Fruit fly (Drosophila melanogaster) whole organism, embryonic: ENCODE data around the gene HINT1.

Source experiments
- Ada2b ChIP-seq: fragments of 200-800 bp; sonication (Bioruptor generic); IDR thresholded peaks from 2 replicates; pipeline ENCODE4 v1.3.6; 2022; ENCODE audit warnings: missing biosample characterization, missing genetic modification characterization
- Asciz ChIP-seq: fragments of 200-800 bp; sonication (Bioruptor generic); optimal IDR thresholded peaks from 2 replicates; lab custom pipeline; 2017; ENCODE audit warnings: missing biosample characterization, mild to moderate bottlenecking, missing genetic modification characterization, missing genetic modification reagents
- Atf-2 ChIP-seq: fragments of 200-800 bp; sonication (Bioruptor generic); optimal IDR thresholded peaks from 2 replicates; lab custom pipeline; 2016; ENCODE audit warnings: missing biosample characterization, missing genetic modification characterization
- Awh ChIP-seq: fragments of 200-800 bp; sonication (Bioruptor generic); IDR thresholded peaks from 2 replicates; pipeline ENCODE4, ENCODE4 v1.3.6; 2022; ENCODE audit warnings: missing biosample characterization, missing genetic modification characterization
- B-H1 ChIP-seq: fragments of 200-800 bp; sonication (Bioruptor generic); IDR thresholded peaks from 3 replicates; pipeline ENCODE4 v1.3.6; 2022; ENCODE audit warnings: missing biosample characterization, missing genetic modification characterization
- Bgb ChIP-seq: fragments of 200-800 bp; sonication (Bioruptor generic); IDR thresholded peaks from 2 replicates; pipeline ENCODE4 v1.3.6; 2022; ENCODE audit warnings: missing biosample characterization, missing genetic modification characterization; ENCODE audit not compliant: partially characterized antibody
- CG10959 ChIP-seq: fragments of 200-800 bp; sonication (Bioruptor generic); IDR thresholded peaks from 2 replicates; pipeline ENCODE4 v1.3.6; 2022; ENCODE audit warnings: missing biosample characterization, missing genetic modification characterization
- CG11695 ChIP-seq: fragments of 200-800 bp; sonication (Bioruptor generic); IDR thresholded peaks from 3 replicates; pipeline ENCODE4 v1.3.6; 2022; ENCODE audit warnings: missing biosample characterization, missing genetic modification characterization
- CG14710 ChIP-seq: fragments of 200-800 bp; sonication (Bioruptor generic); optimal IDR thresholded peaks from 3 replicates; lab custom pipeline; 2019; ENCODE audit warnings: missing biosample characterization, mild to moderate bottlenecking, missing genetic modification characterization, moderate library complexity
- CG1529 ChIP-seq: fragments of 200-800 bp; sonication (Bioruptor generic); optimal IDR thresholded peaks from 3 replicates; lab custom pipeline; 2018; ENCODE audit warnings: missing biosample characterization, missing genetic modification characterization
- CG1603 ChIP-seq: fragments of 200-800 bp; sonication (Bioruptor generic); optimal IDR thresholded peaks from 2 replicates; lab custom pipeline; 2019; ENCODE audit warnings: missing biosample characterization, mild to moderate bottlenecking, missing genetic modification characterization, moderate library complexity
- CG16863 ChIP-seq: fragments of 200-800 bp; sonication (Bioruptor generic); optimal IDR thresholded peaks from 3 replicates; lab custom pipeline; 2016; ENCODE audit warnings: missing biosample characterization, missing genetic modification characterization
- CG17359 ChIP-seq: fragments of 200-800 bp; sonication (Bioruptor generic); optimal IDR thresholded peaks from 3 replicates; lab custom pipeline; 2018; ENCODE audit warnings: missing biosample characterization, mild to moderate bottlenecking, missing genetic modification characterization, moderate library complexity
- CG17612 ChIP-seq: fragments of 200-800 bp; sonication (Bioruptor generic); IDR thresholded peaks from 2 replicates; pipeline ENCODE4 v1.3.6; 2022; ENCODE audit warnings: missing biosample characterization, missing genetic modification characterization
- CG3281 ChIP-seq: fragments of 200-800 bp; sonication (Bioruptor generic); optimal IDR thresholded peaks from 3 replicates; lab custom pipeline; 2017; ENCODE audit warnings: missing biosample characterization, mild to moderate bottlenecking, missing genetic modification characterization
- CG33557 ChIP-seq: fragments of 200-800 bp; sonication (Bioruptor generic); optimal IDR thresholded peaks from 2 replicates; lab custom pipeline; 2019; ENCODE audit warnings: missing biosample characterization, mild to moderate bottlenecking, missing genetic modification characterization, moderate library complexity
- CG34422 ChIP-seq: fragments of 200-800 bp; sonication (Bioruptor generic); IDR thresholded peaks from 3 replicates; pipeline ENCODE4 v1.3.6; 2022; ENCODE audit warnings: missing biosample characterization, missing genetic modification characterization
- CG4617 ChIP-seq: fragments of 200-800 bp; sonication (Bioruptor generic); optimal IDR thresholded peaks from 3 replicates; lab custom pipeline; 2016; ENCODE audit warnings: missing biosample characterization, missing genetic modification characterization, borderline replicate concordance
- CG4820 ChIP-seq: fragments of 200-800 bp; sonication (Bioruptor generic); optimal IDR thresholded peaks from 3 replicates; lab custom pipeline; 2016; ENCODE audit warnings: missing biosample characterization, missing genetic modification characterization
- CG6683 ChIP-seq: fragments of 200-800 bp; sonication (Bioruptor generic); optimal IDR thresholded peaks from 2 replicates; lab custom pipeline; 2017; ENCODE audit warnings: missing biosample characterization, mild to moderate bottlenecking, missing genetic modification characterization, missing genetic modification reagents
- CG7271 ChIP-seq: fragments of 200-800 bp; sonication (Bioruptor generic); optimal IDR thresholded peaks from 2 replicates; lab custom pipeline; 2018; ENCODE audit warnings: missing biosample characterization, mild to moderate bottlenecking, missing genetic modification characterization, moderate library complexity
- CG9797 ChIP-seq: fragments of 200-800 bp; sonication (Bioruptor generic); optimal IDR thresholded peaks from 3 replicates; lab custom pipeline; 2018; ENCODE audit warnings: missing biosample characterization, mild to moderate bottlenecking, missing genetic modification characterization
- CG9817 ChIP-seq: fragments of 200-800 bp; sonication (Bioruptor generic); optimal IDR thresholded peaks from 2 replicates; lab custom pipeline; 2018; ENCODE audit warnings: missing biosample characterization, mild to moderate bottlenecking, missing genetic modification characterization, moderate library complexity
- CG9876 ChIP-seq: fragments of 200-800 bp; sonication (Bioruptor generic); optimal IDR thresholded peaks from 2 replicates; lab custom pipeline; 2016; ENCODE audit warnings: missing biosample characterization, missing genetic modification characterization
- Ets97D ChIP-seq: fragments of 200-800 bp; sonication (Bioruptor generic); optimal IDR thresholded peaks from 3 replicates; lab custom pipeline; 2016; ENCODE audit warnings: missing biosample characterization, missing genetic modification characterization
- Meics ChIP-seq: fragments of 200-800 bp; sonication (Bioruptor generic); optimal IDR thresholded peaks from 2 replicates; lab custom pipeline; 2017; ENCODE audit warnings: missing biosample characterization, mild to moderate bottlenecking, missing genetic modification characterization
- Optix ChIP-seq: fragments of 200-800 bp; sonication (Bioruptor generic); IDR thresholded peaks from 3 replicates; pipeline ENCODE4 v1.3.6; 2022; ENCODE audit warnings: missing biosample characterization, missing genetic modification characterization
- Ptx1 ChIP-seq: fragments of 200-800 bp; sonication (Bioruptor generic); IDR thresholded peaks from 2 replicates; pipeline ENCODE4 v1.3.6; 2022; ENCODE audit warnings: missing biosample characterization, missing genetic modification characterization
- Scr ChIP-seq: fragments of 200-800 bp; sonication (Bioruptor generic); IDR thresholded peaks from 2 replicates; pipeline ENCODE4 v1.3.6; 2022; ENCODE audit warnings: missing biosample characterization, missing genetic modification characterization; ENCODE audit not compliant: partially characterized antibody
- Trl ChIP-seq, 3 experiments: fragments of >200 bp in 2 of 3; fragments of 200-800 bp in 1 of 3; sonication (Bioruptor generic) in 1 of 3; optimal IDR thresholded peaks; 2 replicates in 1 of 3; 3 replicates in 2 of 3; lab custom pipeline; 2016 to 2017; ENCODE audit warnings: missing biosample characterization in 1 of 3, missing genetic modification characterization in 1 of 3
- ac ChIP-seq: fragments of 200-800 bp; sonication (Bioruptor generic); optimal IDR thresholded peaks from 3 replicates; lab custom pipeline; 2017; ENCODE audit warnings: missing biosample characterization, mild to moderate bottlenecking, missing genetic modification characterization
- bcd ChIP-seq: fragments of 200-800 bp; sonication (Bioruptor generic); optimal IDR thresholded peaks from 2 replicates; lab custom pipeline; 2017; ENCODE audit warnings: missing biosample characterization, mild to moderate bottlenecking, missing genetic modification characterization
- bsh ChIP-seq, 2 experiments: fragments of 200-800 bp; sonication (Bioruptor generic); optimal IDR thresholded peaks; 2 replicates each; lab custom pipeline; 2017 to 2018; ENCODE audit warnings: mild to moderate bottlenecking in 2 of 2, missing biosample characterization in 2 of 2, missing genetic modification characterization in 2 of 2, moderate library complexity in 1 of 2
- btn ChIP-seq: fragments of 200-800 bp; sonication (Bioruptor generic); optimal IDR thresholded peaks from 2 replicates; lab custom pipeline; 2016; ENCODE audit warnings: missing biosample characterization, missing genetic modification characterization
- cas ChIP-seq: fragments of 200-800 bp; sonication (Bioruptor generic); IDR thresholded peaks from 2 replicates; pipeline ENCODE4 v1.3.6; 2022; ENCODE audit warnings: missing biosample characterization, missing genetic modification characterization
- chn ChIP-seq: fragments of 200-800 bp; sonication (Bioruptor generic); optimal IDR thresholded peaks from 2 replicates; lab custom pipeline; 2016; ENCODE audit warnings: missing biosample characterization, missing genetic modification characterization
- ewg ChIP-seq: fragments of 200-800 bp; sonication (Bioruptor generic); optimal IDR thresholded peaks from 3 replicates; lab custom pipeline; 2017; ENCODE audit warnings: mild to moderate bottlenecking, missing biosample characterization, missing genetic modification reagents, missing genetic modification characterization
- gcm ChIP-seq: fragments of 200-800 bp; sonication (Bioruptor generic); optimal IDR thresholded peaks from 2 replicates; lab custom pipeline; 2019; ENCODE audit warnings: missing biosample characterization, mild to moderate bottlenecking, missing genetic modification characterization, moderate library complexity
- gfzf ChIP-seq: fragments of 200-800 bp; sonication (Bioruptor generic); optimal IDR thresholded peaks from 2 replicates; lab custom pipeline; 2016; ENCODE audit warnings: missing biosample characterization, mild to moderate bottlenecking, missing genetic modification characterization, moderate library complexity
- inv ChIP-seq: fragments of 200-800 bp; sonication (Bioruptor generic); IDR thresholded peaks from 2 replicates; pipeline ENCODE4 v1.3.6; 2022; ENCODE audit warnings: missing biosample characterization, missing genetic modification characterization; ENCODE audit not compliant: partially characterized antibody
- p53 ChIP-seq: fragments of 200-800 bp; sonication (Bioruptor generic); optimal IDR thresholded peaks from 2 replicates; lab custom pipeline; 2016; ENCODE audit warnings: missing biosample characterization, missing genetic modification characterization
- repo ChIP-seq: fragments of 200-800 bp; sonication (Bioruptor generic); optimal IDR thresholded peaks from 2 replicates; lab custom pipeline; 2016; ENCODE audit warnings: missing biosample characterization, missing genetic modification characterization
- sens-2 ChIP-seq: fragments of 200-800 bp; sonication (Bioruptor generic); IDR thresholded peaks from 2 replicates; pipeline ENCODE4 v1.3.6; 2022; ENCODE audit warnings: missing biosample characterization, missing genetic modification characterization
- sisA ChIP-seq: fragments of 200-800 bp; sonication (Bioruptor generic); IDR thresholded peaks from 2 replicates; pipeline ENCODE4 v1.3.6; 2022; ENCODE audit warnings: missing biosample characterization, missing genetic modification characterization
- sr ChIP-seq: fragments of 200-800 bp; sonication (Bioruptor generic); IDR thresholded peaks from 3 replicates; pipeline ENCODE4 v1.3.6; 2022; ENCODE audit warnings: missing biosample characterization, missing genetic modification characterization
- tgo ChIP-seq: fragments of 200-800 bp; sonication (Bioruptor generic); IDR thresholded peaks from 3 replicates; pipeline ENCODE4 v1.3.6; 2022; ENCODE audit warnings: missing biosample characterization, missing genetic modification characterization
- vnd ChIP-seq: fragments of 200-800 bp; sonication (Bioruptor generic); IDR thresholded peaks from 3 replicates; pipeline ENCODE4 v1.3.6; 2022; ENCODE audit warnings: missing biosample characterization, missing genetic modification characterization; ENCODE audit not compliant: partially characterized antibody
- zfh2 ChIP-seq: fragments of 200-800 bp; sonication (Bioruptor generic); optimal IDR thresholded peaks from 2 replicates; lab custom pipeline; 2016; ENCODE audit warnings: missing biosample characterization, missing genetic modification characterization

The HINT1 gene

DNA sequence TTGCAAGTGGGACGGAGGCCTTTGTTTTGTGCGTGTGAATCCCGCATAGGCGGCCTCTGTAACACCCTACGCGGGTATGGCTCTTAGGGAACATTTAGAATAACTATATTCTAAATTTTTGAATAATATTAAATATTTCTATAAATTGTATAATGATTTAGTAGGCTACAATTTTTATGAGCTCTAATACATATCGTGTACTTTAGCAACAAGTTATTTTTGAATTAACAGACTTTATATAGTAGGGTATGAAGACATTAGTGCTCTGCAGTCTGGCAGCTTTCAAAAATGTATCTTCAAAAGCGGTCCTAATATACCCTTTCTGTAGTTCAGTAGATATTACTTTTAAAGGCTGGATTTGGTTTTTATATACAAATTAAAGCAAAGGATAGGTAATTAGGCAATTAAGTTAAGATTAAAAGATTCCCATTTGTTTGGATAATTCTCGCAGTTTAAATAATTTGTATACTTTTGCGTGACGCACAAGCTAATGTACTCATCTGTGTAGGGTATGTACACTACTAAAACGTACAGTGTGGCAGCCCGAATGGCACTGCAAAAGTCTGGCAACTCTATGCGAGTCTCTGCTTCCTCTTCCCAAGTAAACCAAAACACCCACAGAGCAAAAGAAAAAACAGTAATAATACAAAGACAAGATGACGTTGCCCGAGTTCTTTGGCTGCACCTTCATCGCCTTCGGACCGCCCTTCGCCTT lies 4.1 kb upstream of the HINT1 start, which contains the start of the genes Snx21 and aph-1 (continued):
- TF ChIP-seq CG33557 (peak; percentile 88), CG16863 (peak; percentile 85), Ada2b (GFP tag; lab: Robert Waterston, UW) (peak; percentile 74), CG1529 (GFP tag; lab: Kevin White, UChicago) (peak; percentile 79), sr (GFP tag; lab: Robert Waterston, UW) (peak; percentile 48; the same call in 1 of the 3 replicates), tgo (GFP tag; lab: Robert Waterston, UW) (peak; percentile 90), sens-2 (GFP tag; lab: Robert Waterston, UW) (peak; percentile 76), Asciz (GFP tag; lab: Kevin White, UChicago) (peak; percentile 84), ewg (GFP tag; lab: Kevin White, UChicago) (peak; percentile 83), Atf-2 (GFP tag; lab: Kevin White, UChicago) (peak; percentile 85), p53 (peak; percentile 77), Ets97D (GFP tag; lab: Kevin White, UChicago) (peak; percentile 77), CG10959 (GFP tag; lab: Robert Waterston, UW) (peak; percentile 81), sisA (GFP tag; lab: Robert Waterston, UW) (peak; percentile 89), CG17612 (GFP tag; lab: Robert Waterston, UW) (peak; percentile 60; the same call in 1 of the 2 replicates), CG34422 (GFP tag; lab: Robert Waterston, UW) (peak; percentile 91), CG4820 (GFP tag; lab: Kevin White, UChicago) (peak; percentile 87), bcd (GFP tag; lab: Kevin White, UChicago) (peak; percentile 91), CG7271 (tag; lab: Kevin White, UChicago) (peak; percentile 56), CG14710 (tag; lab: Kevin White, UChicago) (peak; percentile 92), CG4617 (GFP tag; lab: Kevin White, UChicago) (peak; percentile 77), CG6683 (GFP tag; lab: Kevin White, UChicago) (peak; percentile 84), bsh (GFP tag; optimal IDR thresholded peaks at IDR 0.05; lab: Kevin White, UChicago) (peak; percentile 64 to 93), chn (GFP tag; lab: Kevin White, UChicago) (peak; percentile 89), Awh (GFP tag; lab: Robert Waterston, UW) (peak; percentile 75), Scr (GFP tag; lab: Robert Waterston, UW) (peak; percentile 33; the same call in 1 of the 2 replicates), CG3281 (GFP tag; lab: Kevin White, UChicago) (peak; percentile 93), ac (peak; percentile 46), CG17359 (tag; lab: Kevin White, UChicago) (peak; percentile 92), inv (GFP tag; lab: Robert Waterston, UW) (0 out of 2 replicates have a peak, but pooled peaks have one; percentile 6), Meics (GFP tag; lab: Kevin White, UChicago) (peak; percentile 93), B-H1 (GFP tag; lab: Robert Waterston, UW) (peak; percentile 76), vnd (GFP tag; lab: Robert Waterston, UW) (no peak), zfh2 (GFP tag; lab: Kevin White, UChicago) (peak; percentile 90), CG11695 (GFP tag; lab: Robert Waterston, UW) (peak; percentile 93), Trl (optimal IDR thresholded peaks at IDR 0.05; lab: Kevin White, UChicago) (no peak), Trl (GFP tag; optimal IDR thresholded peaks at IDR 0.05; lab: Kevin White, UChicago) (peak; percentile 93), CG9797 (GFP tag; lab: Kevin White, UChicago) (peak; percentile 13), CG9817 (peak; percentile 91), repo (peak; percentile 80), Optix (GFP tag; lab: Robert Waterston, UW) (peak; percentile 78; the same call in 2 of the 3 replicates), CG9876 (GFP tag; lab: Kevin White, UChicago) (peak; percentile 82), cas (GFP tag; lab: Robert Waterston, UW) (peak; percentile 59; the same call in 1 of the 2 replicates), Bgb (GFP tag; lab: Robert Waterston, UW) (no peak; the same call in 1 of the 2 replicates), gcm (GFP tag; lab: Kevin White, UChicago) (peak; percentile 91), btn (GFP tag; lab: Kevin White, UChicago) (peak; percentile 60), CG1603 (tag; lab: Kevin White, UChicago) (peak; percentile 73), gfzf (GFP tag; lab: Kevin White, UChicago) (peak; percentile 21), Ptx1 (GFP tag; lab: Robert Waterston, UW) (peak; percentile 94)
